Fruit fly (Drosophila melanogaster): Measurements from ENCODE around the gene Ets96B.

dm6 chr3R:24766684-24767083, 21.2 kb upstream of the Ets96B start:
- no peak for TF ChIP-seq usp (GFP tag; optimal IDR thresholded peaks at IDR 0.05)
- TF ChIP-seq Abd-B (GFP tag; optimal IDR thresholded peaks at IDR 0.05), result no peak
- no peak for TF ChIP-seq CG9705 (GFP tag; optimal IDR thresholded peaks at IDR 0.05)
- TF ChIP-seq GATAd (GFP tag; optimal IDR thresholded peaks at IDR 0.05), result no peak
- TF ChIP-seq fru (GFP tag; optimal IDR thresholded peaks at IDR 0.05), result no peak
- TF ChIP-seq HLH106 (tag; optimal IDR thresholded peaks at IDR 0.05), result no peak
- TF ChIP-seq h (GFP tag; optimal IDR thresholded peaks at IDR 0.05), result no peak
